Worm (Caenorhabditis elegans) whole organism, L4 larva: ENCODE data around the gene AH10.2.
A peak's percentile ranks its signal among the peaks of the same experiment; 100 is the strongest.

Experiments
- F37D6.2 ChIP-seq: sonication (generic microtip); optimal IDR thresholded peaks from 2 replicates; lab custom pipeline; 2016; ENCODE audit warnings: mild to moderate bottlenecking, missing genetic modification characterization, missing compliant biosample characterization
- T26A8.4 ChIP-seq: fragments of 200-800 bp; sonication (Bioruptor generic); IDR thresholded peaks from 2 replicates; pipeline ENCODE4 v1.3.6; 2022; ENCODE audit warnings: missing genetic modification characterization, missing compliant biosample characterization
- Y105C5A.15 ChIP-seq: fragments of 200-800 bp; sonication (Bioruptor generic); IDR thresholded peaks from 2 replicates; pipeline ENCODE4 v1.3.6; 2022; ENCODE audit warnings: missing genetic modification characterization, missing compliant biosample characterization
- Y75B8A.6 ChIP-seq: fragments of 200-800 bp; sonication (Bioruptor generic); IDR thresholded peaks from 2 replicates; pipeline ENCODE4 v1.3.6; 2022; ENCODE audit warnings: missing genetic modification reagents, missing genetic modification characterization, missing compliant biosample characterization
- aha-1 ChIP-seq: fragments of 150-350 bp; peaks from one replicate; lab custom pipeline; 2014; ENCODE audit warnings: missing biosample characterization, missing genetic modification characterization
- aly-2 ChIP-seq: sonication (generic microtip); optimal IDR thresholded peaks from 2 replicates; lab custom pipeline; 2018; ENCODE audit warnings: missing biosample characterization, missing genetic modification characterization
- ceh-20 ChIP-seq: fragments of 200-800 bp; sonication (Bioruptor generic); IDR thresholded peaks from 2 replicates; pipeline ENCODE4 v1.3.6; 2022; ENCODE audit warnings: missing genetic modification reagents, missing genetic modification characterization, missing compliant biosample characterization
- ceh-28 ChIP-seq: fragments of 150-350 bp; optimal IDR thresholded peaks from 2 replicates; lab custom pipeline; 2014; ENCODE audit warnings: missing biosample characterization, missing genetic modification reagents, missing genetic modification characterization
- ceh-62 ChIP-seq: sonication (generic microtip); optimal IDR thresholded peaks from 2 replicates; lab custom pipeline; 2017; ENCODE audit warnings: missing biosample characterization, missing genetic modification characterization
- ceh-82 ChIP-seq: sonication (generic microtip); optimal IDR thresholded peaks from 2 replicates; lab custom pipeline; 2017; ENCODE audit warnings: missing biosample characterization, missing genetic modification characterization
- daf-12 ChIP-seq: fragments of 150-350 bp; optimal IDR thresholded peaks from 2 replicates; lab custom pipeline; 2014; ENCODE audit warnings: missing biosample characterization, missing genetic modification reagents, missing genetic modification characterization
- daf-16 ChIP-seq, 3 experiments: sonication (generic microtip); optimal IDR thresholded peaks; 2 replicates each; lab custom pipeline; 2016 to 2017; ENCODE audit warnings: missing genetic modification characterization in 3 of 3, missing genetic modification reagents in 3 of 3, mild to moderate bottlenecking in 2 of 3, missing compliant biosample characterization in 2 of 3, missing biosample characterization in 1 of 3, moderate library complexity in 1 of 3
- daf-19 ChIP-seq: fragments of 200-800 bp; sonication (Bioruptor generic); conservative IDR thresholded peaks from 2 replicates; pipeline ENCODE4 v1.3.6; 2022; ENCODE audit warnings: missing genetic modification characterization, missing compliant biosample characterization
- dmd-6 ChIP-seq: fragments of 200-800 bp; sonication (Bioruptor generic); IDR thresholded peaks from 2 replicates; pipeline ENCODE4 v1.3.6; 2022; ENCODE audit warnings: missing genetic modification reagents, missing genetic modification characterization, missing compliant biosample characterization
- duxl-1 ChIP-seq: sonication (generic microtip); optimal IDR thresholded peaks from 2 replicates; lab custom pipeline; 2016; ENCODE audit warnings: mild to moderate bottlenecking, missing genetic modification characterization, moderate library complexity, missing compliant biosample characterization; ENCODE audit not compliant: poor library complexity
- dve-1 ChIP-seq: sonication (generic microtip); optimal IDR thresholded peaks from 2 replicates; lab custom pipeline; 2017; ENCODE audit warnings: antibody characterized with exemption, mild to moderate bottlenecking, missing genetic modification characterization, missing compliant biosample characterization; ENCODE audit not compliant: insufficient read depth
- egl-27 ChIP-seq: sonication (generic microtip); optimal IDR thresholded peaks from 3 replicates; lab custom pipeline; 2017; ENCODE audit warnings: missing biosample characterization, missing genetic modification reagents, missing genetic modification characterization
- egl-43 ChIP-seq: fragments of 200-800 bp; sonication (Bioruptor generic); IDR thresholded peaks from 2 replicates; pipeline ENCODE4 v1.3.6; 2022; ENCODE audit warnings: missing genetic modification reagents, missing genetic modification characterization, missing compliant biosample characterization
- gei-8 ChIP-seq: fragments of 200-800 bp; sonication (Bioruptor generic); optimal IDR thresholded peaks from 2 replicates; lab custom pipeline; 2018; ENCODE audit warnings: mild to moderate bottlenecking, missing genetic modification characterization, missing compliant biosample characterization
- hlh-11 ChIP-seq: fragments of 200-800 bp; sonication (Bioruptor generic); optimal IDR thresholded peaks from 2 replicates; lab custom pipeline; 2018; ENCODE audit warnings: mild to moderate bottlenecking, missing genetic modification characterization, missing compliant biosample characterization
- hlh-30 ChIP-seq: sonication (generic microtip); optimal IDR thresholded peaks from 2 replicates; lab custom pipeline; 2017; ENCODE audit warnings: antibody characterized with exemption, mild to moderate bottlenecking, missing genetic modification characterization, missing compliant biosample characterization; ENCODE audit not compliant: insufficient read depth
- hmg-1.1 ChIP-seq: fragments of 200-800 bp; sonication (Bioruptor generic); IDR thresholded peaks from 2 replicates; pipeline ENCODE4 v1.3.6; 2022; ENCODE audit warnings: missing genetic modification reagents, missing genetic modification characterization, missing compliant biosample characterization
- jun-1 ChIP-seq: fragments of 150-350 bp; optimal IDR thresholded peaks from 2 replicates; lab custom pipeline; 2014; ENCODE audit warnings: missing biosample characterization, missing genetic modification reagents, missing genetic modification characterization
- lin-13 ChIP-seq: fragments of 150-350 bp; optimal IDR thresholded peaks from 2 replicates; lab custom pipeline; 2014; ENCODE audit warnings: missing biosample characterization, missing genetic modification reagents, missing genetic modification characterization
- lin-38 ChIP-seq: fragments of 200-800 bp; sonication (Bioruptor generic); IDR thresholded peaks from 2 replicates; pipeline ENCODE4 v1.3.6; 2022; ENCODE audit warnings: missing genetic modification reagents, missing genetic modification characterization, missing compliant biosample characterization
- lir-3 ChIP-seq: sonication (generic microtip); optimal IDR thresholded peaks from 2 replicates; lab custom pipeline; 2016; ENCODE audit warnings: mild to moderate bottlenecking, missing genetic modification characterization, missing compliant biosample characterization
- mdl-1 ChIP-seq, 2 experiments: fragments of 150-350 bp in 1 of 2; sonication (generic microtip) in 1 of 2; optimal IDR thresholded peaks; 2 replicates each; lab custom pipeline; 2014 to 2017; ENCODE audit warnings: missing biosample characterization in 2 of 2, missing genetic modification characterization in 2 of 2
- mdt-29 ChIP-seq: fragments of 200-800 bp; sonication (Bioruptor generic); IDR thresholded peaks from 2 replicates; pipeline ENCODE4 v1.3.6; 2022; ENCODE audit warnings: missing genetic modification reagents, missing genetic modification characterization, missing compliant biosample characterization
- mes-2 ChIP-seq: sonication (generic microtip); optimal IDR thresholded peaks from 2 replicates; lab custom pipeline; 2016; ENCODE audit warnings: missing genotype, mild to moderate bottlenecking, missing genetic modification characterization, missing compliant biosample characterization; ENCODE audit not compliant: poor library complexity, severe bottlenecking
- nhr-10 ChIP-seq: fragments of 150-350 bp; optimal IDR thresholded peaks from 2 replicates; lab custom pipeline; 2014; ENCODE audit warnings: missing biosample characterization, missing genetic modification characterization
- nhr-102 ChIP-seq: sonication (generic microtip); optimal IDR thresholded peaks from 2 replicates; lab custom pipeline; 2016; ENCODE audit warnings: mild to moderate bottlenecking, missing genetic modification characterization, moderate library complexity, missing compliant biosample characterization
- nhr-11 ChIP-seq: fragments of 150-350 bp; optimal IDR thresholded peaks from 2 replicates; lab custom pipeline; 2014; ENCODE audit warnings: missing biosample characterization, missing genetic modification characterization
- nhr-111 ChIP-seq: fragments of 200-800 bp; sonication (Bioruptor generic); optimal IDR thresholded peaks from 2 replicates; lab custom pipeline; 2018; ENCODE audit warnings: mild to moderate bottlenecking, missing genetic modification characterization, missing compliant biosample characterization
- nhr-25 ChIP-seq: sonication (generic microtip); optimal IDR thresholded peaks from 2 replicates; lab custom pipeline; 2017; ENCODE audit warnings: missing genetic modification characterization, mild to moderate bottlenecking, missing compliant biosample characterization, antibody characterized with exemption, moderate library complexity, borderline replicate concordance; ENCODE audit not compliant: insufficient read depth
- nhr-28 ChIP-seq: fragments of 150-350 bp; optimal IDR thresholded peaks from 2 replicates; lab custom pipeline; 2014; ENCODE audit warnings: missing biosample characterization, missing genetic modification characterization
- nhr-41 ChIP-seq: fragments of 200-800 bp; sonication (Bioruptor generic); IDR thresholded peaks from 2 replicates; pipeline ENCODE4 v1.3.6; 2022; ENCODE audit warnings: missing genetic modification reagents, missing genetic modification characterization, missing compliant biosample characterization
- nhr-42 ChIP-seq: fragments of 200-800 bp; sonication (Bioruptor generic); IDR thresholded peaks from 2 replicates; pipeline ENCODE4 v1.3.6; 2022; ENCODE audit warnings: missing genetic modification characterization, missing compliant biosample characterization
- nhr-48 ChIP-seq: sonication (generic microtip); optimal IDR thresholded peaks from 2 replicates; lab custom pipeline; 2016; ENCODE audit warnings: mild to moderate bottlenecking, missing genetic modification characterization, missing compliant biosample characterization
- nhr-6 ChIP-seq: fragments of 150-350 bp; optimal IDR thresholded peaks from 2 replicates; lab custom pipeline; 2014; ENCODE audit warnings: missing biosample characterization, missing genetic modification characterization
- nhr-77 ChIP-seq: fragments of 150-350 bp; optimal IDR thresholded peaks from 2 replicates; lab custom pipeline; 2014; ENCODE audit warnings: missing biosample characterization, missing genetic modification characterization
- pha-4 ChIP-seq, 2 experiments: fragments of 150-350 bp in 1 of 2; fragments of 200-800 bp in 1 of 2; sonication (Bioruptor generic) in 1 of 2; IDR thresholded peaks in 1 of 2; optimal IDR thresholded peaks in 1 of 2; 2 replicates each; pipeline versions ENCODE4 v1.3.6 to Lab custom; 2014 to 2022; ENCODE audit warnings: missing genetic modification characterization in 2 of 2, missing genetic modification reagents in 2 of 2, missing biosample characterization in 1 of 2, missing compliant biosample characterization in 1 of 2
- pqm-1 ChIP-seq: sonication (generic microtip); optimal IDR thresholded peaks from 2 replicates; lab custom pipeline; 2017; ENCODE audit warnings: missing biosample characterization, missing genetic modification characterization
- rbr-2 ChIP-seq: sonication (generic microtip); optimal IDR thresholded peaks from 2 replicates; lab custom pipeline; 2016; ENCODE audit warnings: missing genotype, missing genetic modification characterization, missing compliant biosample characterization
- saeg-2 ChIP-seq: fragments of 200-800 bp; sonication (Bioruptor generic); IDR thresholded peaks from 2 replicates; pipeline ENCODE4 v1.3.6; 2022; ENCODE audit warnings: missing genetic modification reagents, missing genetic modification characterization, missing compliant biosample characterization
- snpc-4 ChIP-seq: fragments of 150-350 bp; optimal IDR thresholded peaks from 2 replicates; lab custom pipeline; 2014; ENCODE audit warnings: missing biosample characterization, missing genetic modification characterization
- spr-1 ChIP-seq: sonication (generic microtip); optimal IDR thresholded peaks from 2 replicates; lab custom pipeline; 2016; ENCODE audit warnings: mild to moderate bottlenecking, missing genetic modification characterization, missing compliant biosample characterization
- spr-3 ChIP-seq: fragments of 200-800 bp; sonication (Bioruptor generic); optimal IDR thresholded peaks from 2 replicates; lab custom pipeline; 2018; ENCODE audit warnings: mild to moderate bottlenecking, missing genetic modification characterization, missing compliant biosample characterization
- vab-7 ChIP-seq: fragments of 200-800 bp; sonication (Bioruptor generic); IDR thresholded peaks from 2 replicates; pipeline ENCODE4 v1.3.6; 2022; ENCODE audit warnings: missing genetic modification reagents, missing genetic modification characterization, missing compliant biosample characterization
- zip-2 ChIP-seq: fragments of 150-350 bp; optimal IDR thresholded peaks from 2 replicates; lab custom pipeline; 2014; ENCODE audit warnings: missing biosample characterization, missing genetic modification characterization
- ztf-11 ChIP-seq: fragments of 150-350 bp; optimal IDR thresholded peaks from 2 replicates; lab custom pipeline; 2014; ENCODE audit warnings: missing biosample characterization, missing genetic modification characterization

The AH10.2 gene

ce11 chrV:14200086-14200485 is 43.5 kb downstream of the AH10.2 start (continued):
- peak; percentile 98 for TF ChIP-seq dve-1 (tag; lab: Kevin White, UChicago)
- TF ChIP-seq Y105C5A.15 (GFP tag; lab: Robert Waterston, UW): no peak
- TF ChIP-seq daf-16 (GFP tag; optimal IDR thresholded peaks at IDR 0.05; lab: Kevin White, UChicago): peak; percentile 12 to 76
- peak; percentile 86 for TF ChIP-seq daf-16 (tag; optimal IDR thresholded peaks at IDR 0.05; lab: Kevin White, UChicago)
- TF ChIP-seq daf-19 (GFP tag; lab: Robert Waterston, UW): 0 out of 2 replicates have a peak, but pooled peaks have one; percentile 13
- peak; percentile 29 for TF ChIP-seq nhr-25 (tag; lab: Kevin White, UChicago)
- TF ChIP-seq nhr-77 (tag; lab: Kevin White, UChicago): peak; percentile 97
- TF ChIP-seq ceh-82: no peak
- peak; percentile 95 for TF ChIP-seq dmd-6 (GFP tag; lab: Robert Waterston, UW)
- TF ChIP-seq T26A8.4 (GFP tag; lab: Robert Waterston, UW): peak; percentile 84
- TF ChIP-seq mdl-1 (tag; optimal IDR thresholded peaks at IDR 0.05; lab: Kevin White, UChicago): peak; percentile 54 to 95
- no peak for TF ChIP-seq spr-3 (GFP tag; lab: Kevin White, UChicago)
- TF ChIP-seq pha-4 (GFP tag; IDR thresholded peaks at IDR 0.05; lab: Robert Waterston, UW): peak; percentile 84
- TF ChIP-seq pha-4 (tag; optimal IDR thresholded peaks at IDR 0.05; lab: Kevin White, UChicago): peak; percentile 72
- no peak for TF ChIP-seq aly-2 (tag; lab: Kevin White, UChicago)
- TF ChIP-seq hlh-11 (tag; lab: Kevin White, UChicago): peak; percentile 99
- peak; percentile 87 for TF ChIP-seq mdt-29
- TF ChIP-seq hlh-30 (tag; lab: Kevin White, UChicago): peak; percentile 97
- TF ChIP-seq ceh-28 (tag; lab: Kevin White, UChicago): peak; percentile 43
- no peak for TF ChIP-seq nhr-111 (GFP tag; lab: Kevin White, UChicago)
- no peak for TF ChIP-seq ceh-62 (tag; lab: Kevin White, UChicago)
- peak; percentile 94 for TF ChIP-seq lin-13 (GFP tag; lab: Kevin White, UChicago)
- TF ChIP-seq snpc-4 (tag; lab: Kevin White, UChicago): peak; percentile 45
- TF ChIP-seq nhr-11 (tag; lab: Kevin White, UChicago): peak; percentile 98
- peak; percentile 85 for TF ChIP-seq ceh-20 (GFP tag; lab: Robert Waterston, UW)
- peak; percentile 100 for TF ChIP-seq nhr-28 (tag; lab: Kevin White, UChicago)
- TF ChIP-seq rbr-2 (tag; lab: Kevin White, UChicago): peak; percentile 88
- peak; percentile 63; the same call in 1 of the 2 replicates for TF ChIP-seq saeg-2 (GFP tag; lab: Robert Waterston, UW)
- TF ChIP-seq lin-38 (GFP tag; lab: Robert Waterston, UW): peak; percentile 71
- peak; percentile 81 for TF ChIP-seq jun-1 (tag; lab: Kevin White, UChicago)
- peak; percentile 68 for TF ChIP-seq egl-43 (GFP tag; lab: Robert Waterston, UW)
- TF ChIP-seq spr-1 (tag; lab: Kevin White, UChicago): peak; percentile 88
- TF ChIP-seq nhr-42 (GFP tag; lab: Robert Waterston, UW): peak; percentile 83
- TF ChIP-seq duxl-1: peak; percentile 12
- TF ChIP-seq hmg-1.1 (GFP tag; lab: Robert Waterston, UW): peak; percentile 93
- TF ChIP-seq nhr-41 (GFP tag; lab: Robert Waterston, UW): peak; percentile 72; the same call in 1 of the 2 replicates
- peak; percentile 61 for TF ChIP-seq F37D6.2 (tag; lab: Kevin White, UChicago)
- peak; percentile 90 for TF ChIP-seq nhr-48
- TF ChIP-seq gei-8: no peak
- peak; percentile 72 for TF ChIP-seq mes-2
- peak; percentile 98 for TF ChIP-seq nhr-6 (tag; lab: Kevin White, UChicago)
- TF ChIP-seq egl-27 (tag; lab: Kevin White, UChicago): no peak
- TF ChIP-seq lir-3 (tag; lab: Kevin White, UChicago): no peak
- peak; percentile 63 for TF ChIP-seq pqm-1 (tag; lab: Kevin White, UChicago)
- no peak for TF ChIP-seq daf-12 (tag; lab: Kevin White, UChicago)
- TF ChIP-seq vab-7 (GFP tag; lab: Robert Waterston, UW): peak; percentile 47; the same call in 1 of the 2 replicates
- peak; percentile 63; the same call in 1 of the 2 replicates for TF ChIP-seq Y75B8A.6 (GFP tag; lab: Robert Waterston, UW)
- TF ChIP-seq zip-2 (tag; lab: Kevin White, UChicago): peak; percentile 35
- TF ChIP-seq nhr-10 (tag; lab: Kevin White, UChicago): peak; percentile 98
- TF ChIP-seq aha-1 (tag; lab: Kevin White, UChicago): peak; percentile 98
- no peak for TF ChIP-seq ztf-11
- TF ChIP-seq nhr-102 (tag; lab: Kevin White, UChicago): peak; percentile 79
